Fruit fly (Drosophila melanogaster) whole organism, wandering third instar larva: Measurements from ENCODE around the gene grk.

ENCODE experiments used
- Abd-B ChIP-seq: fragments of >200 bp; optimal IDR thresholded peaks from 2 replicates; lab custom pipeline; 2017; ENCODE audit warnings: missing biosample characterization, missing genetic modification characterization
- CG32264 ChIP-seq: fragments of 200-800 bp; sonication (Bioruptor generic); optimal IDR thresholded peaks from 2 replicates; lab custom pipeline; 2016; ENCODE audit warnings: missing biosample characterization, missing genetic modification characterization
- CG9705 ChIP-seq: fragments of 200-800 bp; sonication (Bioruptor generic); optimal IDR thresholded peaks from 2 replicates; lab custom pipeline; 2018; ENCODE audit warnings: missing biosample characterization, mild to moderate bottlenecking, missing genetic modification characterization
- CrebA ChIP-seq: fragments of 200-800 bp; sonication (Bioruptor generic); optimal IDR thresholded peaks from 2 replicates; lab custom pipeline; 2016; ENCODE audit warnings: missing biosample characterization, mild to moderate bottlenecking, missing genetic modification characterization, borderline replicate concordance
- Dfd ChIP-seq: fragments of >200 bp; optimal IDR thresholded peaks from 2 replicates; lab custom pipeline; 2017; ENCODE audit warnings: missing biosample characterization, missing genetic modification characterization
- Dif ChIP-seq: fragments of 200-275, 200-300 bp; sonication (Bioruptor generic); optimal IDR thresholded peaks from 2 replicates; lab custom pipeline; 2018; ENCODE audit warnings: missing biosample characterization, missing genetic modification characterization; ENCODE audit not compliant: partially characterized antibody
- GATAd ChIP-seq: sonication (Bioruptor generic); optimal IDR thresholded peaks from 2 replicates; lab custom pipeline; 2016; ENCODE audit warnings: missing biosample characterization, missing genetic modification characterization
- HLH106 ChIP-seq: fragments of 200-800 bp; optimal IDR thresholded peaks from 3 replicates; lab custom pipeline; 2019; ENCODE audit warnings: missing biosample characterization, mild to moderate bottlenecking, missing genetic modification characterization, moderate library complexity
- Hnf4 ChIP-seq: fragments of 200-800 bp; sonication (Bioruptor generic); optimal IDR thresholded peaks from 2 replicates; lab custom pipeline; 2016; ENCODE audit warnings: missing biosample characterization, mild to moderate bottlenecking, missing genetic modification characterization
- Hr78 ChIP-seq: fragments of >200 bp; optimal IDR thresholded peaks from 2 replicates; lab custom pipeline; 2017; ENCODE audit warnings: missing biosample characterization, missing genetic modification characterization
- Hr83 ChIP-seq: fragments of 200-300 bp; sonication (Bioruptor generic); optimal IDR thresholded peaks from 2 replicates; lab custom pipeline; 2016; ENCODE audit warnings: missing biosample characterization, mild to moderate bottlenecking, missing genetic modification characterization, moderate library complexity; ENCODE audit not compliant: poor library complexity, severe bottlenecking
- Jra ChIP-seq: sonication (Bioruptor generic); optimal IDR thresholded peaks from 2 replicates; lab custom pipeline; 2016; ENCODE audit warnings: missing biosample characterization, missing genetic modification characterization
- Mio ChIP-seq: sonication (Bioruptor generic); optimal IDR thresholded peaks from 2 replicates; lab custom pipeline; 2016; ENCODE audit warnings: missing biosample characterization, missing genetic modification characterization
- Myc ChIP-seq: fragments of >200 bp; optimal IDR thresholded peaks from 2 replicates; lab custom pipeline; 2017
- N ChIP-seq: fragments of >200 bp; optimal IDR thresholded peaks from 2 replicates; lab custom pipeline; 2018; ENCODE audit warnings: missing biosample characterization, missing external identifiers, missing genetic modification characterization
- OdsH ChIP-seq: fragments of 200-800 bp; sonication (Bioruptor generic); optimal IDR thresholded peaks from 2 replicates; lab custom pipeline; 2016; ENCODE audit warnings: missing biosample characterization, mild to moderate bottlenecking, missing genetic modification characterization
- Rel ChIP-seq, 2 experiments: fragments of 200-800 bp; sonication (Bioruptor generic) in 1 of 2; optimal IDR thresholded peaks; 2 replicates in 1 of 2; 3 replicates in 1 of 2; lab custom pipeline; 2016 to 2019; ENCODE audit warnings: mild to moderate bottlenecking in 2 of 2, missing biosample characterization in 2 of 2, missing genetic modification characterization in 2 of 2, moderate library complexity in 1 of 2
- Sp1 ChIP-seq: fragments of 200-800 bp; sonication (Bioruptor generic); optimal IDR thresholded peaks from 3 replicates; lab custom pipeline; 2019; ENCODE audit warnings: missing biosample characterization, mild to moderate bottlenecking, missing genetic modification characterization, moderate library complexity
- Vsx2 ChIP-seq: fragments of 200-300, 225-300 bp; sonication (Bioruptor generic); optimal IDR thresholded peaks from 2 replicates; lab custom pipeline; 2018; ENCODE audit warnings: missing biosample characterization, missing genetic modification characterization; ENCODE audit not compliant: partially characterized antibody
- br ChIP-seq: fragments of 200-800 bp; sonication (Bioruptor generic); optimal IDR thresholded peaks from 2 replicates; lab custom pipeline; 2016; ENCODE audit warnings: missing biosample characterization, missing genetic modification characterization
- brk ChIP-seq: fragments of 200-800 bp; sonication (Bioruptor generic); optimal IDR thresholded peaks from 2 replicates; lab custom pipeline; 2016; ENCODE audit warnings: missing biosample characterization, mild to moderate bottlenecking, missing genetic modification characterization
- dl ChIP-seq, 2 experiments: fragments of 175-275, 200-275 bp in 1 of 2; fragments of 200-275 bp in 1 of 2; sonication (Bioruptor generic); optimal IDR thresholded peaks; lab custom pipeline; 2018; ENCODE audit warnings: mild to moderate bottlenecking in 2 of 2, missing biosample characterization in 2 of 2, missing genetic modification characterization in 2 of 2, moderate library complexity in 2 of 2; ENCODE audit not compliant: partially characterized antibody in 2 of 2, insufficient read depth in 1 of 2
- dmrt93B ChIP-seq: fragments of 200-800 bp; sonication (Bioruptor generic); optimal IDR thresholded peaks from 2 replicates; lab custom pipeline; 2018; ENCODE audit warnings: missing biosample characterization, mild to moderate bottlenecking, missing genetic modification characterization
- dsf ChIP-seq: sonication (Bioruptor generic); optimal IDR thresholded peaks from 2 replicates; lab custom pipeline; 2016; ENCODE audit warnings: missing biosample characterization, missing genetic modification characterization, borderline replicate concordance
- ey ChIP-seq: fragments of 200-800 bp; sonication (Bioruptor generic); optimal IDR thresholded peaks from 2 replicates; lab custom pipeline; 2016; ENCODE audit warnings: missing biosample characterization, missing genetic modification characterization
- foxo ChIP-seq, 2 experiments: fragments of 200-800 bp; sonication (Bioruptor generic); optimal IDR thresholded peaks; 2 replicates in 1 of 2; 3 replicates in 1 of 2; lab custom pipeline; 2016 to 2017; ENCODE audit warnings: missing biosample characterization in 2 of 2, missing genetic modification characterization in 2 of 2
- fru ChIP-seq: fragments of 200-800 bp; sonication (Bioruptor generic); optimal IDR thresholded peaks from 3 replicates; lab custom pipeline; 2016; ENCODE audit warnings: missing biosample characterization, mild to moderate bottlenecking, missing genetic modification characterization
- h ChIP-seq: fragments of 200-800 bp; sonication (Bioruptor generic); optimal IDR thresholded peaks from 3 replicates; lab custom pipeline; 2016; ENCODE audit warnings: missing biosample characterization, mild to moderate bottlenecking, missing genetic modification characterization
- jim ChIP-seq: fragments of 175-275, 200-325 bp; sonication (Bioruptor generic); optimal IDR thresholded peaks from 2 replicates; lab custom pipeline; 2016; ENCODE audit warnings: missing biosample characterization, mild to moderate bottlenecking, missing genetic modification characterization
- lola ChIP-seq: fragments of >200 bp; optimal IDR thresholded peaks from 2 replicates; lab custom pipeline; 2017; ENCODE audit warnings: missing biosample characterization, missing genetic modification characterization
- pan ChIP-seq: fragments of >200 bp; optimal IDR thresholded peaks from 2 replicates; lab custom pipeline; 2017
- psq ChIP-seq: fragments of 200-800 bp; sonication (Bioruptor generic); optimal IDR thresholded peaks from 3 replicates; lab custom pipeline; 2017; ENCODE audit warnings: missing biosample characterization, mild to moderate bottlenecking, missing genetic modification characterization, moderate library complexity
- rgr ChIP-seq: fragments of 200-800 bp; sonication (Bioruptor generic); optimal IDR thresholded peaks from 3 replicates; lab custom pipeline; 2016; ENCODE audit warnings: missing biosample characterization, mild to moderate bottlenecking, missing genetic modification characterization
- sage ChIP-seq: fragments of 200-800 bp; sonication (Bioruptor generic); optimal IDR thresholded peaks from 2 replicates; lab custom pipeline; 2016; ENCODE audit warnings: missing biosample characterization, mild to moderate bottlenecking, missing genetic modification characterization
- sv ChIP-seq: fragments of 200-800 bp; sonication (Bioruptor generic); optimal IDR thresholded peaks from 3 replicates; lab custom pipeline; 2016; ENCODE audit warnings: missing biosample characterization, missing genetic modification characterization
- tai ChIP-seq: sonication (Bioruptor generic); optimal IDR thresholded peaks from 2 replicates; lab custom pipeline; 2016; ENCODE audit warnings: missing biosample characterization, missing genetic modification characterization
- usp ChIP-seq: fragments of >200 bp; optimal IDR thresholded peaks from 2 replicates; lab custom pipeline; 2017; ENCODE audit warnings: missing biosample characterization, missing genetic modification characterization
- woc ChIP-seq: sonication (Bioruptor generic); optimal IDR thresholded peaks from 2 replicates; lab custom pipeline; 2016; ENCODE audit warnings: missing biosample characterization, mild to moderate bottlenecking, missing genetic modification characterization

grk gene

dm6 chr2L:8382646-8383045 lies 50.8 kb downstream of the grk start, which contains the start of the genes CG13392 and Rcd4:
CG13392 (minus strand) TSS chr2L:8382807.
Rcd4 (plus strand) TSS chr2L:8382861.
- TF ChIP-seq Dif (no peak), pan (lab: Kevin White, UChicago) (no peak), woc (GFP tag; lab: Kevin White, UChicago) (peak; percentile 45), GATAd (GFP tag; lab: Kevin White, UChicago) (no peak), ey (GFP tag; lab: Kevin White, UChicago) (peak; percentile 73), Jra (GFP tag; lab: Kevin White, UChicago) (peak; percentile 83), OdsH (GFP tag; lab: Kevin White, UChicago) (peak; percentile 74), rgr (GFP tag; lab: Kevin White, UChicago) (peak; percentile 90), dsf (GFP tag; lab: Kevin White, UChicago) (peak; percentile 30), Sp1 (GFP tag; lab: Kevin White, UChicago) (peak; percentile 64), Hr78 (GFP tag; lab: Kevin White, UChicago) (no peak), lola (GFP tag; lab: Kevin White, UChicago) (no peak), Mio (GFP tag; lab: Kevin White, UChicago) (peak; percentile 23), br (peak; percentile 85), brk (GFP tag; lab: Kevin White, UChicago) (peak; percentile 84), dl (GFP tag; optimal IDR thresholded peaks at IDR 0.05; lab: Kevin White, UChicago; ENCODE audit: insufficient read depth in 1 of 2, partially characterized antibody in 2 of 2) (no peak), usp (GFP tag; lab: Kevin White, UChicago) (no peak), Rel (GFP tag; optimal IDR thresholded peaks at IDR 0.05; lab: Kevin White, UChicago) (no peak), Rel (tag; optimal IDR thresholded peaks at IDR 0.05; lab: Kevin White, UChicago) (peak; percentile 76), CG32264 (GFP tag; lab: Kevin White, UChicago) (peak; percentile 49), sage (GFP tag; lab: Kevin White, UChicago) (peak; percentile 46), N (GFP tag; lab: Kevin White, UChicago) (no peak), sv (GFP tag; lab: Kevin White, UChicago) (peak; percentile 71), h (GFP tag; lab: Kevin White, UChicago) (peak; percentile 87), Vsx2 (GFP tag; lab: Kevin White, UChicago) (no peak), jim (GFP tag; lab: Kevin White, UChicago) (peak; percentile 36), CG9705 (GFP tag; lab: Kevin White, UChicago) (peak; percentile 37), Hr83 (peak; percentile 94), foxo (GFP tag; optimal IDR thresholded peaks at IDR 0.05; lab: Kevin White, UChicago) (peak; percentile 24 to 88), dmrt93B (GFP tag; lab: Kevin White, UChicago) (peak; percentile 26), Abd-B (no peak), Myc (peak; percentile 46), fru (peak; percentile 90), tai (no peak), Dfd (GFP tag; lab: Kevin White, UChicago) (no peak), CrebA (GFP tag; lab: Kevin White, UChicago) (no peak), Hnf4 (GFP tag; lab: Kevin White, UChicago) (peak; percentile 92), psq (peak; percentile 70), HLH106 (tag; lab: Kevin White, UChicago) (peak; percentile 68)
- TF ChIP-seq, all 38 proteins: peak for 25

dm6 chr2L:8381508-8382036 lies 51.8 kb downstream of the grk start, which contains the start of gene AlaRS:
AlaRS (minus strand) TSS chr2L:8381764.
- TF ChIP-seq HLH106 (tag; lab: Kevin White, UChicago) (peak; percentile 53), woc (GFP tag; lab: Kevin White, UChicago) (peak; percentile 57), CG32264 (GFP tag; lab: Kevin White, UChicago) (no peak), Hnf4 (GFP tag; lab: Kevin White, UChicago) (peak; percentile 76), foxo (GFP tag; optimal IDR thresholded peaks at IDR 0.05; lab: Kevin White, UChicago) (peak in 1 of 2 experiments; percentile 66), Rel (GFP tag; optimal IDR thresholded peaks at IDR 0.05; lab: Kevin White, UChicago) (no peak), Rel (tag; optimal IDR thresholded peaks at IDR 0.05; lab: Kevin White, UChicago) (peak; percentile 24), Dif (no peak), fru (peak; percentile 63), Hr78 (GFP tag; lab: Kevin White, UChicago) (no peak), Mio (GFP tag; lab: Kevin White, UChicago) (no peak), lola (GFP tag; lab: Kevin White, UChicago) (no peak), brk (GFP tag; lab: Kevin White, UChicago) (peak; percentile 65), dmrt93B (GFP tag; lab: Kevin White, UChicago) (no peak), GATAd (GFP tag; lab: Kevin White, UChicago) (no peak), tai (no peak), psq (peak; percentile 52), Abd-B (no peak), h (GFP tag; lab: Kevin White, UChicago) (peak; percentile 76), Myc (no peak), dl (GFP tag; optimal IDR thresholded peaks at IDR 0.05; lab: Kevin White, UChicago; ENCODE audit: insufficient read depth in 1 of 2, partially characterized antibody in 2 of 2) (no peak), sv (GFP tag; lab: Kevin White, UChicago) (peak; percentile 30), CG9705 (GFP tag; lab: Kevin White, UChicago) (peak; percentile 40), Jra (GFP tag; lab: Kevin White, UChicago) (peak; percentile 31), usp (GFP tag; lab: Kevin White, UChicago) (no peak), Hr83 (no peak), ey (GFP tag; lab: Kevin White, UChicago) (peak; percentile 42), CrebA (GFP tag; lab: Kevin White, UChicago) (no peak), N (GFP tag; lab: Kevin White, UChicago) (no peak), pan (lab: Kevin White, UChicago) (no peak), dsf (GFP tag; lab: Kevin White, UChicago) (peak; percentile 15), rgr (GFP tag; lab: Kevin White, UChicago) (peak; percentile 69), Vsx2 (GFP tag; lab: Kevin White, UChicago) (no peak), OdsH (GFP tag; lab: Kevin White, UChicago) (peak; percentile 57), br (peak; percentile 42), Dfd (GFP tag; lab: Kevin White, UChicago) (no peak), Sp1 (GFP tag; lab: Kevin White, UChicago) (peak; percentile 56), sage (GFP tag; lab: Kevin White, UChicago) (peak; percentile 70), jim (GFP tag; lab: Kevin White, UChicago) (no peak)
